Fruit fly (Drosophila melanogaster): ENCODE data around the gene Acsx2.

dm6 chr3R:19795332-19795731 is 16.8 kb downstream of the Acsx2 start:
- TF ChIP-seq CG12768 (GFP tag; optimal IDR thresholded peaks at IDR 0.05) (no peak), Mnt (GFP tag; optimal IDR thresholded peaks at IDR 0.05) (no peak), CG5204 (GFP tag; optimal IDR thresholded peaks at IDR 0.05) (no peak)

Data from whole organism, adult.